Fruit fly (Drosophila melanogaster) whole organism, embryonic: Measurements from ENCODE around the gene CG12075.

ENCODE experiments used
- Bdp1 ChIP-seq: fragments of 200-800 bp; sonication (Bioruptor generic); optimal IDR thresholded peaks from 3 replicates; lab custom pipeline; 2016; ENCODE audit warnings: missing biosample characterization, missing genetic modification characterization
- CG11247 ChIP-seq: fragments of 200-800 bp; sonication (Bioruptor generic); IDR thresholded peaks from 2 replicates; pipeline ENCODE4 v1.3.6; 2022; ENCODE audit warnings: missing biosample characterization, missing genetic modification characterization
- CG11504 ChIP-seq: fragments of 200-800 bp; sonication (Bioruptor generic); optimal IDR thresholded peaks from 3 replicates; lab custom pipeline; 2019; ENCODE audit warnings: missing biosample characterization, mild to moderate bottlenecking, missing genetic modification characterization, moderate library complexity
- CG11696 ChIP-seq: fragments of 200-800 bp; sonication (Bioruptor generic); IDR thresholded peaks from 2 replicates; pipeline ENCODE4 v1.3.6; 2022; ENCODE audit warnings: missing biosample characterization, missing genetic modification characterization
- CG12236 ChIP-seq: fragments of 200-800 bp; sonication (Bioruptor generic); optimal IDR thresholded peaks from 2 replicates; lab custom pipeline; 2016; ENCODE audit warnings: missing biosample characterization, missing genetic modification characterization
- CG12659 ChIP-seq: fragments of 200-800 bp; sonication (Bioruptor generic); optimal IDR thresholded peaks from 3 replicates; lab custom pipeline; 2017; ENCODE audit warnings: mild to moderate bottlenecking, missing biosample characterization, missing genetic modification reagents, missing genetic modification characterization
- CG12744 ChIP-seq: fragments of 200-800 bp; sonication (Bioruptor generic); optimal IDR thresholded peaks from 2 replicates; lab custom pipeline; 2016; ENCODE audit warnings: missing biosample characterization, missing genetic modification characterization
- CG13775 ChIP-seq: fragments of 200-800 bp; sonication (Bioruptor generic); optimal IDR thresholded peaks from 3 replicates; lab custom pipeline; 2017; ENCODE audit warnings: missing biosample characterization, mild to moderate bottlenecking, missing genetic modification characterization
- CG15479 ChIP-seq: fragments of 200-800 bp; sonication (Bioruptor generic); optimal IDR thresholded peaks from 3 replicates; lab custom pipeline; 2019; ENCODE audit warnings: missing biosample characterization, mild to moderate bottlenecking, missing genetic modification characterization, moderate library complexity
- CG2678 ChIP-seq: fragments of 200-800 bp; sonication (Bioruptor generic); optimal IDR thresholded peaks from 3 replicates; lab custom pipeline; 2019; ENCODE audit warnings: missing biosample characterization, mild to moderate bottlenecking, missing genetic modification characterization, moderate library complexity
- CG30020 ChIP-seq: fragments of 200-800 bp; optimal IDR thresholded peaks from 2 replicates; lab custom pipeline; 2019; ENCODE audit warnings: missing biosample characterization, mild to moderate bottlenecking, missing genetic modification characterization, moderate library complexity
- CG43689 ChIP-seq: fragments of 200-800 bp; sonication (Bioruptor generic); IDR thresholded peaks from 2 replicates; pipeline ENCODE4 v1.3.6; 2022; ENCODE audit warnings: missing biosample characterization, missing genetic modification characterization
- CG4424 ChIP-seq: fragments of 200-800 bp; sonication (Bioruptor generic); optimal IDR thresholded peaks from 3 replicates; lab custom pipeline; 2016; ENCODE audit warnings: missing biosample characterization, missing genetic modification characterization
- CG4617 ChIP-seq: fragments of 200-800 bp; sonication (Bioruptor generic); optimal IDR thresholded peaks from 3 replicates; lab custom pipeline; 2016; ENCODE audit warnings: missing biosample characterization, missing genetic modification characterization, borderline replicate concordance
- CG4854 ChIP-seq: fragments of 200-800 bp; sonication (Bioruptor generic); optimal IDR thresholded peaks from 2 replicates; lab custom pipeline; 2016; ENCODE audit warnings: missing biosample characterization, missing genetic modification characterization, inconsistent platforms
- CG6765 ChIP-seq: fragments of 200-800 bp; sonication (Bioruptor generic); optimal IDR thresholded peaks from 3 replicates; lab custom pipeline; 2017; ENCODE audit warnings: missing biosample characterization, mild to moderate bottlenecking, missing genetic modification characterization
- CG7556 ChIP-seq: fragments of 200-800 bp; sonication (Bioruptor generic); optimal IDR thresholded peaks from 2 replicates; lab custom pipeline; 2017; ENCODE audit warnings: missing biosample characterization, mild to moderate bottlenecking, missing genetic modification characterization
- CG7745 ChIP-seq: fragments of 200-800 bp; sonication (Bioruptor generic); optimal IDR thresholded peaks from 2 replicates; lab custom pipeline; 2018; ENCODE audit warnings: missing biosample characterization, mild to moderate bottlenecking, missing genetic modification characterization, moderate library complexity
- CG8089 ChIP-seq: fragments of 200-800 bp; sonication (Bioruptor generic); optimal IDR thresholded peaks from 3 replicates; lab custom pipeline; 2016; ENCODE audit warnings: missing biosample characterization, missing genetic modification characterization
- CG8359 ChIP-seq: fragments of 200-800 bp; sonication (Bioruptor generic); optimal IDR thresholded peaks from 2 replicates; lab custom pipeline; 2017; ENCODE audit warnings: missing biosample characterization, mild to moderate bottlenecking, missing genetic modification characterization, borderline replicate concordance
- CG9727 ChIP-seq: fragments of 200-800 bp; sonication (Bioruptor generic); optimal IDR thresholded peaks from 3 replicates; lab custom pipeline; 2017; ENCODE audit warnings: missing biosample characterization, mild to moderate bottlenecking, missing genetic modification characterization
- CTCF ChIP-seq: fragments of 200-800 bp; sonication (Bioruptor generic); optimal IDR thresholded peaks from 2 replicates; lab custom pipeline; 2017; ENCODE audit warnings: missing biosample characterization, mild to moderate bottlenecking, missing genetic modification characterization, moderate library complexity
- CkIIα-i1 ChIP-seq: fragments of 200-800 bp; sonication (Bioruptor generic); IDR thresholded peaks from 2 replicates; pipeline ENCODE4 v1.3.6; 2022; ENCODE audit warnings: missing biosample characterization, missing genetic modification characterization
- D19A ChIP-seq: fragments of 200-800 bp; optimal IDR thresholded peaks from 3 replicates; lab custom pipeline; 2019; ENCODE audit warnings: missing biosample characterization, mild to moderate bottlenecking, missing genetic modification characterization, moderate library complexity
- Fer2 ChIP-seq: fragments of 200-800 bp; sonication (Bioruptor generic); optimal IDR thresholded peaks from 2 replicates; lab custom pipeline; 2018; ENCODE audit warnings: missing biosample characterization, mild to moderate bottlenecking, missing genetic modification characterization, moderate library complexity
- Gsc ChIP-seq: fragments of 200-800 bp; sonication (Bioruptor generic); IDR thresholded peaks from 2 replicates; pipeline ENCODE4 v1.3.6; 2022; ENCODE audit warnings: missing biosample characterization, missing genetic modification characterization
- HLH4C ChIP-seq: fragments of 200-800 bp; sonication (Bioruptor generic); IDR thresholded peaks from 3 replicates; pipeline ENCODE4 v1.3.6; 2022; ENCODE audit warnings: missing biosample characterization, missing genetic modification characterization; ENCODE audit not compliant: partially characterized antibody
- HmgZ ChIP-seq: fragments of 200-800 bp; sonication (Bioruptor generic); optimal IDR thresholded peaks from 2 replicates; lab custom pipeline; 2018; ENCODE audit warnings: missing biosample characterization, mild to moderate bottlenecking, missing genetic modification characterization
- Kr ChIP-seq: fragments of 200-800 bp; sonication (Bioruptor generic); optimal IDR thresholded peaks from 2 replicates; lab custom pipeline; 2017; ENCODE audit warnings: missing biosample characterization, mild to moderate bottlenecking, missing genetic modification characterization
- Lhr ChIP-seq: fragments of 200-800 bp; sonication (Bioruptor generic); optimal IDR thresholded peaks from 3 replicates; lab custom pipeline; 2017; ENCODE audit warnings: mild to moderate bottlenecking, missing biosample characterization, missing genetic modification reagents, missing genetic modification characterization
- NC2β ChIP-seq: fragments of 200-800 bp; sonication (Bioruptor generic); optimal IDR thresholded peaks from 2 replicates; lab custom pipeline; 2016; ENCODE audit warnings: missing biosample characterization, missing genetic modification characterization
- Nf-YB ChIP-seq: fragments of 200-800 bp; sonication (Bioruptor generic); optimal IDR thresholded peaks from 3 replicates; lab custom pipeline; 2019; ENCODE audit warnings: missing biosample characterization, mild to moderate bottlenecking, missing genetic modification characterization, moderate library complexity
- Scr ChIP-seq: fragments of 200-800 bp; sonication (Bioruptor generic); IDR thresholded peaks from 2 replicates; pipeline ENCODE4 v1.3.6; 2022; ENCODE audit warnings: missing biosample characterization, missing genetic modification characterization; ENCODE audit not compliant: partially characterized antibody
- Sry-β ChIP-seq: fragments of 200-800 bp; sonication (Bioruptor generic); optimal IDR thresholded peaks from 2 replicates; lab custom pipeline; 2018; ENCODE audit warnings: missing biosample characterization, mild to moderate bottlenecking, missing genetic modification characterization, moderate library complexity
- al ChIP-seq: fragments of 200-800 bp; sonication (Bioruptor generic); IDR thresholded peaks from 2 replicates; pipeline ENCODE4 v1.3.6; 2022; ENCODE audit warnings: missing biosample characterization, missing genetic modification characterization
- cg ChIP-seq: fragments of 200-800 bp; sonication (Bioruptor generic); optimal IDR thresholded peaks from 3 replicates; lab custom pipeline; 2019; ENCODE audit warnings: missing biosample characterization, mild to moderate bottlenecking, missing genetic modification characterization, moderate library complexity
- dmrt11E ChIP-seq: fragments of 200-800 bp; sonication (Bioruptor generic); optimal IDR thresholded peaks from 3 replicates; lab custom pipeline; 2018; ENCODE audit warnings: missing biosample characterization, mild to moderate bottlenecking, missing genetic modification characterization, moderate library complexity
- dysf ChIP-seq: fragments of 200-800 bp; sonication (Bioruptor generic); IDR thresholded peaks from 3 replicates; pipeline ENCODE4 v1.3.6; 2022; ENCODE audit warnings: missing biosample characterization, missing genetic modification characterization
- emc ChIP-seq: fragments of 200-800 bp; sonication (Bioruptor generic); optimal IDR thresholded peaks from 2 replicates; lab custom pipeline; 2016; ENCODE audit warnings: missing biosample characterization, missing genetic modification characterization
- ftz-f1 ChIP-seq: fragments of 200-800 bp; sonication (Bioruptor generic); optimal IDR thresholded peaks from 2 replicates; lab custom pipeline; 2016; ENCODE audit warnings: missing biosample characterization, missing genetic modification characterization
- gfzf ChIP-seq: fragments of 200-800 bp; sonication (Bioruptor generic); optimal IDR thresholded peaks from 2 replicates; lab custom pipeline; 2016; ENCODE audit warnings: missing biosample characterization, mild to moderate bottlenecking, missing genetic modification characterization, moderate library complexity
- gsb-n ChIP-seq: fragments of 200-800 bp; sonication (Bioruptor generic); optimal IDR thresholded peaks from 3 replicates; lab custom pipeline; 2018; ENCODE audit warnings: missing biosample characterization, mild to moderate bottlenecking, missing genetic modification characterization
- ken ChIP-seq: fragments of 200-800 bp; sonication (Bioruptor generic); IDR thresholded peaks from 3 replicates; pipeline ENCODE4 v1.3.6; 2022; ENCODE audit warnings: missing biosample characterization, missing genetic modification characterization
- nmo ChIP-seq: fragments of 200-800 bp; sonication (Bioruptor generic); optimal IDR thresholded peaks from 2 replicates; lab custom pipeline; 2018; ENCODE audit warnings: missing biosample characterization, mild to moderate bottlenecking, missing genetic modification characterization, moderate library complexity
- row ChIP-seq: fragments of 200-800 bp; sonication (Bioruptor generic); IDR thresholded peaks from 3 replicates; pipeline ENCODE4 v1.3.6; 2022; ENCODE audit warnings: missing biosample characterization, missing genetic modification characterization
- sr ChIP-seq: fragments of 200-800 bp; sonication (Bioruptor generic); IDR thresholded peaks from 3 replicates; pipeline ENCODE4 v1.3.6; 2022; ENCODE audit warnings: missing biosample characterization, missing genetic modification characterization
- toy ChIP-seq: fragments of 200-800 bp; sonication (Bioruptor generic); IDR thresholded peaks from 2 replicates; pipeline ENCODE4 v1.3.6; 2022; ENCODE audit warnings: missing biosample characterization, missing genetic modification characterization
- trh ChIP-seq: fragments of 200-800 bp; sonication (Bioruptor generic); optimal IDR thresholded peaks from 2 replicates; lab custom pipeline; 2016; ENCODE audit warnings: missing biosample characterization, missing genetic modification characterization
- usp ChIP-seq: fragments of >200 bp; optimal IDR thresholded peaks from 2 replicates; lab custom pipeline; 2017; ENCODE audit warnings: missing biosample characterization, missing genetic modification characterization
- vfl ChIP-seq: fragments of 200-800 bp; sonication (Bioruptor generic); optimal IDR thresholded peaks from 2 replicates; lab custom pipeline; 2016; ENCODE audit warnings: missing biosample characterization, missing genetic modification characterization
- z ChIP-seq: fragments of 200-800 bp; sonication (Bioruptor generic); IDR thresholded peaks from 3 replicates; pipeline ENCODE4 v1.3.6; 2022; ENCODE audit warnings: missing biosample characterization, missing genetic modification characterization

Gene CG12075

dm6 chrX:8897859-8898427 lies 59.8 kb downstream of the CG12075 start, which contains the start of gene Moe (continued):
- TF ChIP-seq CG4424 (GFP tag; lab: Kevin White, UChicago) (peak; percentile 25), ken (GFP tag; lab: Robert Waterston, UW) (peak; percentile 62; the same call in 2 of the 3 replicates), Gsc (GFP tag; lab: Robert Waterston, UW) (no peak), HLH4C (GFP tag; lab: Robert Waterston, UW) (peak; percentile 60), trh (GFP tag; lab: Kevin White, UChicago) (peak; percentile 48), CG4854 (GFP tag; lab: Kevin White, UChicago) (peak; percentile 12), CG30020 (peak; percentile 27), Scr (peak; percentile 83), Fer2 (tag; lab: Kevin White, UChicago) (no peak), toy (GFP tag; lab: Robert Waterston, UW) (no peak), CG12744 (GFP tag; lab: Kevin White, UChicago) (no peak), CG11247 (GFP tag; lab: Robert Waterston, UW) (peak; percentile 45; the same call in 1 of the 2 replicates), usp (GFP tag; lab: Kevin White, UChicago) (no peak), CG7745 (tag; lab: Kevin White, UChicago) (no peak), sr (GFP tag; lab: Robert Waterston, UW) (no peak), Nf-YB (GFP tag; lab: Kevin White, UChicago) (no peak), CkIIα-i1 (GFP tag; lab: Robert Waterston, UW) (no peak), gfzf (peak; percentile 25), al (0 out of 2 replicates have a peak, but pooled peaks have one; percentile 26), CG4617 (GFP tag; lab: Kevin White, UChicago) (peak; percentile 85), D19A (no peak), emc (GFP tag; lab: Kevin White, UChicago) (peak; percentile 12), Kr (GFP tag; lab: Kevin White, UChicago) (no peak), nmo (GFP tag; lab: Kevin White, UChicago) (peak; percentile 70), CG6765 (GFP tag; lab: Kevin White, UChicago) (no peak), CG11504 (tag; lab: Kevin White, UChicago) (peak; percentile 47), row (GFP tag; lab: Robert Waterston, UW) (peak; percentile 75), dmrt11E (no peak), dysf (peak; percentile 46; the same call in 2 of the 3 replicates), CG8089 (peak; percentile 19), HmgZ (peak; percentile 30), CTCF (GFP tag; lab: Kevin White, UChicago) (no peak), CG15479 (peak; percentile 6), CG12236 (GFP tag; lab: Kevin White, UChicago) (no peak), CG7556 (no peak), cg (GFP tag; lab: Kevin White, UChicago) (peak; percentile 93), CG8359 (GFP tag; lab: Kevin White, UChicago) (no peak), Sry-β (GFP tag; lab: Kevin White, UChicago) (no peak), CG11696 (GFP tag; lab: Robert Waterston, UW) (0 out of 2 replicates have a peak, but pooled peaks have one; percentile 20), CG43689 (GFP tag; lab: Robert Waterston, UW) (no peak), z (GFP tag; lab: Robert Waterston, UW) (no peak), CG2678 (tag; lab: Kevin White, UChicago) (peak; percentile 4), Lhr (GFP tag; lab: Kevin White, UChicago) (peak; percentile 61), CG9727 (peak; percentile 13), CG13775 (GFP tag; lab: Kevin White, UChicago) (peak; percentile 39), vfl (GFP tag; lab: Kevin White, UChicago) (peak; percentile 59), Bdp1 (GFP tag; lab: Kevin White, UChicago) (peak; percentile 4), NC2β (peak; percentile 26), ftz-f1 (no peak), gsb-n (tag; lab: Kevin White, UChicago) (no peak), CG12659 (GFP tag; lab: Kevin White, UChicago) (peak; percentile 57)
